Worm (Caenorhabditis elegans) whole organism, early embryonic: ENCODE data around the gene atz-1.

Source experiments
- F13C5.2 ChIP-seq: sonication (generic microtip); optimal IDR thresholded peaks from 2 replicates; lab custom pipeline; 2017; ENCODE audit warnings: mild to moderate bottlenecking, missing genetic modification characterization, inconsistent platforms, missing compliant biosample characterization
- flt-1 ChIP-seq: fragments of 200-800 bp; sonication (Bioruptor generic); IDR thresholded peaks from 2 replicates; pipeline ENCODE4 v1.3.6; 2022; ENCODE audit warnings: missing genetic modification characterization, missing compliant biosample characterization
- tbx-37 ChIP-seq: fragments of 200-800 bp; sonication (Bioruptor generic); conservative IDR thresholded peaks from 2 replicates; pipeline ENCODE4 v1.3.6; 2022; ENCODE audit warnings: missing genetic modification reagents, missing genetic modification characterization, missing compliant biosample characterization
- tra-4 ChIP-seq: sonication (generic microtip); optimal IDR thresholded peaks from 2 replicates; lab custom pipeline; 2017; ENCODE audit warnings: missing genetic modification characterization, missing compliant biosample characterization

- TF ChIP-seq flt-1 (GFP tag; lab: Robert Waterston, UW) (no peak), tbx-37 (GFP tag; lab: Robert Waterston, UW) (no peak), F13C5.2 (no peak), tra-4 (tag; lab: Kevin White, UChicago) (no peak)
These were observed 4.6 kb downstream of the atz-1 start for ce11 chrIV:12371340-12371739.
